Worm (Caenorhabditis elegans): ENCODE measurements around the gene Y9C9A.13.
A peak's percentile ranks its signal among the peaks of the same experiment; 100 is the strongest.
"Not testable (repeated sequence)": the region's sequence is repeated elsewhere in the genome, so short reads cannot be mapped to it uniquely, and the experiment has no call there.

Y9C9A.13 gene

DNA sequence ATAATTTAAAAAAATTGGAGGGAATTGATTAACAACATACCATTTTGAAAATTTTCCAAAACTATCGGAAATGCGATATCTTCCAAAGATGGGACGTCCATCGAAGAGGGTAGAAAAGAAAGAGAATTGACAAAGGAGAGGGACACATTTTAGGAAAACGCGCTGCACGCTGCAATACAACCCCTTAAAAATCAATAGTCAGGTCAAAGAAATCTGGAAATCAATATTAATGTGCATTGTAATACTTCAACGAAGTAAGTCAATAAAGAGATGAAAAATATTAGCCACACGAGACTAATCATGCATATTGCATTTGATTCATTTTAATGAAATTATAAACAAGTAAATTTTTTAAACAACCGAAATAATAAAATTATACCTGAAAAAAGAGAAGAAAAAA lies at the start of gene Y9C9A.13:
Y9C9A.13 (minus strand) TSS at position 101 of the 400 bp plus-strand sequence.
- TF ChIP-seq flt-1 (GFP tag; IDR thresholded peaks at IDR 0.05) (no peak), cog-1 (tag; optimal IDR thresholded peaks at IDR 0.05) (no peak), klf-2 (GFP tag; conservative IDR thresholded peaks at IDR 0.05) (no peak), T22C8.4 (GFP tag; IDR thresholded peaks at IDR 0.05) (no peak), ztf-29 (GFP tag; IDR thresholded peaks at IDR 0.05) (no peak), ztf-23 (GFP tag; IDR thresholded peaks at IDR 0.05) (no peak), ref-1 (GFP tag; conservative IDR thresholded peaks at IDR 0.05) (no peak), tab-1 (GFP tag; IDR thresholded peaks at IDR 0.05) (no peak), med-1 (GFP tag; optimal IDR thresholded peaks at IDR 0.05; ENCODE audit: insufficient read depth) (no peak)

DNA sequence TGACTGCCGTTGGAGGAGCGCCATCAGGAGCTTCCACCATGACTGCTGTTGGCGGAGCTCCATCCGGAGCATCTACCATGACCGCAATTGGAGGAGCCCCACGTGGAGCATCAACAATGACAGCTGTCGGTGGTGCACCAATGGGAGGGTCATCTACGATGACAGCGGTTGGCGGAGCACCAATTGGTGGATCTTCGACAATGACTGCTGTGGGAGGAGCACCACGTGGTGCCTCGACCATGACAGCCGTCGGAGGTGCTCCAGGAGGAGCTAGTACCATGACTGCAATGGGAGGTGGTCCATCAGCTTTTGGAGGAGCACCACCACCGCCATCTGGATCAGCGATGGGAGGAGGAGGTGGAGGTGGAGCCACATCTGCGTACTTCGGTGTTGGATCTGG lies 47.8 kb upstream of the Y9C9A.13 start, which contains the start of gene T28H11.7:
T28H11.7 (minus strand) TSS at position 101 of the 400 bp plus-strand sequence.
- 0 out of 2 replicates have a peak, but pooled peaks have one; percentile 9 for TF ChIP-seq tab-1 (GFP tag; IDR thresholded peaks at IDR 0.05)

DNA sequence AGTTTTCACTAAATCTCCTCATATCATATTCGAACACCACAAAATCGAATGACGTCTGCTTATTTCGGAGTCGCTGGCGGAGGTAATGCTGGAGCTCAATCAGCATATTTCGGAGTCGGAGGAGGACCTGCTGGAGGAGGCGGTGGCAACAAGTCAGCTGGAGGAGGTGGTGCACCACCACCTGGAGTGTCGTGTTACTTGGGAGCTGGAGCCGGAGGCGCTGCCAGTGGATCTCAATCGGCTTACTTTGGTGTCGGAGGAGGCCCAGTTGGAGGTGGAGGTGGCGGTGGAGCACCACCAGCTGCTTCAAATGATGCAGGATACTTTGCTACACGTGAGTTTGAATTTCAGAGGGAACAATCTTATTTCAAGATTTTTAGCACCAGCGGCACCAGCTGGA lies 47.1 kb upstream of the Y9C9A.13 start, which contains the start of gene ssq-4:
ssq-4 (plus strand) TSS at position 19 of the 400 bp plus-strand sequence.
- not testable (repeated sequence) for TF ChIP-seq tab-1 (GFP tag; IDR thresholded peaks at IDR 0.05); klf-2 (GFP tag; conservative IDR thresholded peaks at IDR 0.05); ref-1 (GFP tag; conservative IDR thresholded peaks at IDR 0.05)

DNA sequence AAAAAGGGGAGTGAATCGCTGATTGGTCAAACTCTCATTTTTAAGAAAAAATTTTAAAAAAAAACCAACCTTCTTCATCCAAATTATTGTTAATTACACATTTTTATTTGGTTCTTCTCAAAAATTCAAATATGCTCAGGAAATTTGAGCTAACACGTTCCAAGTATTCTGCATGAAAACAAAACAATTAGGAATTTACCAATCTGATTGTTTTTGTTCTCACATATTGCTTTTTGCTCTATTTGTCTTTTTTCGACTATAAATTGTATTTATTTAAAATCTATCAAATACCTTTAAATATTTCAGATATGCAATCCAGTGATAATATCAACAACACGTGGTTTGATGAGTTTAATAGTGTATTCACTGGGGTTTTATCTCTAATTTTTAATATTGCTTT lies 42.9 kb upstream of the Y9C9A.13 start, which contains the start of gene srm-1:
srm-1 (plus strand) TSS at position 301 of the 400 bp plus-strand sequence.
- TF ChIP-seq klf-2 (GFP tag; conservative IDR thresholded peaks at IDR 0.05), result no peak
- no peak for TF ChIP-seq flt-1 (GFP tag; IDR thresholded peaks at IDR 0.05)
- no peak for TF ChIP-seq cog-1 (tag; optimal IDR thresholded peaks at IDR 0.05)
- TF ChIP-seq ref-1 (GFP tag; conservative IDR thresholded peaks at IDR 0.05), result no peak
- TF ChIP-seq ztf-29 (GFP tag; IDR thresholded peaks at IDR 0.05), result no peak
- no peak for TF ChIP-seq T22C8.4 (GFP tag; IDR thresholded peaks at IDR 0.05)
- TF ChIP-seq med-1 (GFP tag; optimal IDR thresholded peaks at IDR 0.05; ENCODE audit: insufficient read depth), result no peak
- no peak for TF ChIP-seq ztf-23 (GFP tag; IDR thresholded peaks at IDR 0.05)
- no peak for TF ChIP-seq tab-1 (GFP tag; IDR thresholded peaks at IDR 0.05)

DNA sequence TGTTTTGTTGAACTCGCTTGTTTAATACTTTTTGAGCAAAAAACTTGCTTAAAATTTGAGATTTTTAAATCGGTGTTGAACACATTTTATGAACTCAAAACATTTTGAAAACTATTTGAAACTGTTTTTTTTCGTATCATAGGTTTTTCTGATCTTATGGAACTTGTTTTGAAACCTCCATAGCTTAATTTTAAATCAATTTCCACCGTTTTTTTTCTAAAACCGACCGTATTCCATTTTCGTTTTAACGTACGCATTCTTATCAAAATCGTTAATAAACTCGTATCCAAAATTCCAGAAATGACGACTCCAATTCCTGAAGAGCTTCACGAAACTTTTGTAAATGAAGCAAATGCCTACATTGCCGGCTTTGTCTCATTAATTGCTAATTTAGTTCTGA lies 39.1 kb upstream of the Y9C9A.13 start, which contains the start of gene srm-2:
srm-2 (plus strand) TSS at position 301 of the 400 bp plus-strand sequence.
- TF ChIP-seq med-1 (GFP tag; optimal IDR thresholded peaks at IDR 0.05; ENCODE audit: insufficient read depth) (no peak), T22C8.4 (GFP tag; IDR thresholded peaks at IDR 0.05) (no peak), ref-1 (GFP tag; conservative IDR thresholded peaks at IDR 0.05) (no peak), flt-1 (GFP tag; IDR thresholded peaks at IDR 0.05) (no peak), klf-2 (GFP tag; conservative IDR thresholded peaks at IDR 0.05) (no peak), cog-1 (tag; optimal IDR thresholded peaks at IDR 0.05) (no peak), tab-1 (GFP tag; IDR thresholded peaks at IDR 0.05) (no peak), ztf-23 (GFP tag; IDR thresholded peaks at IDR 0.05) (no peak), ztf-29 (GFP tag; IDR thresholded peaks at IDR 0.05) (no peak)

DNA sequence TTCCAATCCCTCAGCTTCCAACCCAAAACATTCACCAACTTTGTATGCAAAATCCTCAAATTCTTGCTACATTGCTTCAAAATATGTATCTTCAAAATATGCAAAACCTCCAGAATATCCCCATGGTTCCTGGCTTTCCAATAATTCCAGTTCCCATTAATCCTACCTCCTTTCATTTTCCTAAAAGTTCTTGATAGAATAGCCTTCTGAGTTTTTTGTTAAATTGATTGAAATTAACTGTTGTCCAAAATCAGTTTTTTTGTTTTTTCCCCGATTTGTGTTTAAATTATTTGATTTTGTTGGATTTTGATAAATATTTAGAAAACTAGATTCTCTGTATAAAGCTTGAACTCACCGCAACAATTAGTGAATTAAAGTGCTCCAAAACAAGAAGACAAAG lies 35.8 kb upstream of the Y9C9A.13 start:
- TF ChIP-seq cog-1 (tag; optimal IDR thresholded peaks at IDR 0.05) (no peak), T22C8.4 (GFP tag; IDR thresholded peaks at IDR 0.05) (no peak), flt-1 (GFP tag; IDR thresholded peaks at IDR 0.05) (no peak), ref-1 (GFP tag; conservative IDR thresholded peaks at IDR 0.05) (no peak), klf-2 (GFP tag; conservative IDR thresholded peaks at IDR 0.05) (no peak), ztf-29 (GFP tag; IDR thresholded peaks at IDR 0.05) (no peak)

DNA sequence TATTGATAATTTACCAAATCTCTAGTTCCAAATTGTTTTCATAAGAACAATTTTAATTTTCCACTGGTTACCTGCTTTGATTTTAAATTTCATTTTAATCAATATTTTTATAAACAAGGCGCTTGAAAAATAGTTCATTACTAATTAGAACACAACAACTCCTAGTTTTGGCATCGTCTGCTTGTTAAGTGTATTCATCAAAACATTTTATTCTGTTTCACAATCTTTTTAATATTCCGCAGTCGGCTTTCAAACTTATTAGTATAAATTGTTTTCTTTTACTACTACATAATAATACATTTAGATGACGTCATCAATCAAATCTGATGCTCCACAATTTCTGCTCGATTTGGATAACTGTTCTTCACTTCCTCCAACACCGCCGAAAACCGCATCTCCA lies 33.1 kb upstream of the Y9C9A.13 start, which contains the start of gene pes-1:
pes-1 (plus strand) TSS at position 301 of the 400 bp plus-strand sequence.
- TF ChIP-seq ref-1 (GFP tag; conservative IDR thresholded peaks at IDR 0.05) (no peak), ztf-29 (GFP tag; IDR thresholded peaks at IDR 0.05) (no peak), med-1 (GFP tag; optimal IDR thresholded peaks at IDR 0.05; ENCODE audit: insufficient read depth) (no peak), klf-2 (GFP tag; conservative IDR thresholded peaks at IDR 0.05) (no peak), cog-1 (tag; optimal IDR thresholded peaks at IDR 0.05) (no peak), ztf-23 (GFP tag; IDR thresholded peaks at IDR 0.05) (no peak), flt-1 (GFP tag; IDR thresholded peaks at IDR 0.05) (no peak), tab-1 (GFP tag; IDR thresholded peaks at IDR 0.05) (no peak), T22C8.4 (GFP tag; IDR thresholded peaks at IDR 0.05) (no peak)

DNA sequence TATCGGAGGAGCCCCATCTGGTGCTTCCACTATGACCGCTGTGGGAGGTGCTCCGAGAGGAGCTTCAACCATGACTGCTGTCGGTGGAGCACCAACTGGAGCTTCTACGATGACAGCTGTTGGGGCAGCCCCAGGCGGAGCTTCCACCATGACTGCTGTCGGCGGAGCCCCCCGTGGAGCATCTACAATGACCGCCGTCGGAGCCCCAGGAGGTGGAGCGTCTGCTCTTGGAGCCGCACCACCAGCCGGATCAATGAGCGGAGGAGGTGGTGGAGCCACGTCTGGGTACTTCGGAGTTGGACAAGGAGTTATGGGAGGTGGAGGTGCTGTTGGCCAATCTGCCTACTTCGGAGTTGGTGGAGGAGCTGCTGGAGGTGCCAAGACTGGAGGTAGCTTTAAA lies 27.6 kb upstream of the Y9C9A.13 start:
- TF ChIP-seq tab-1 (GFP tag; IDR thresholded peaks at IDR 0.05) (no peak), med-1 (GFP tag; optimal IDR thresholded peaks at IDR 0.05; ENCODE audit: insufficient read depth) (no peak), ztf-23 (GFP tag; IDR thresholded peaks at IDR 0.05) (no peak), cog-1 (tag; optimal IDR thresholded peaks at IDR 0.05) (no peak), T22C8.4 (GFP tag; IDR thresholded peaks at IDR 0.05) (no peak), ref-1 (GFP tag; conservative IDR thresholded peaks at IDR 0.05) (no peak), klf-2 (GFP tag; conservative IDR thresholded peaks at IDR 0.05) (no peak), flt-1 (GFP tag; IDR thresholded peaks at IDR 0.05) (no peak), ztf-29 (GFP tag; IDR thresholded peaks at IDR 0.05) (no peak)

DNA sequence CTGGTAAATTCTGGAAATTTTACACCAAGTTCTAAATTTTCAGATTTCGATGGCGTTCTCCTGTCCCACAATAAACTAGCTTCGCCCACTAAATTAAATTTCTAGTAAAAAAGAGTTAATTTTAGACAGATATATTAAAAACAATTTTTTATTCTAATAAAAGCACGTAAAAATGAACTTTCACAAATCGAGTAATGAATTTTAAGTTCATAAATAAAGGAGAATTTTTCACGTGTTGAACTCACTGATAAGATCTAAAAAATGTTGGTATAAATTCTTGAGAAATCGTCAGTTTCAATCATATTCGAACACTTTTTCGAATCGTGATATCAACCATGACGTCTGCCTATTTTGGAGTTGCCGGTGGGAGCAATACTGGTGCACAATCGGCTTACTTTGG lies 26.5 kb upstream of the Y9C9A.13 start, which contains the start of gene ssq-2:
ssq-2 (plus strand) TSS at position 301 of the 400 bp plus-strand sequence.
- no peak for TF ChIP-seq tab-1 (GFP tag; IDR thresholded peaks at IDR 0.05)

DNA sequence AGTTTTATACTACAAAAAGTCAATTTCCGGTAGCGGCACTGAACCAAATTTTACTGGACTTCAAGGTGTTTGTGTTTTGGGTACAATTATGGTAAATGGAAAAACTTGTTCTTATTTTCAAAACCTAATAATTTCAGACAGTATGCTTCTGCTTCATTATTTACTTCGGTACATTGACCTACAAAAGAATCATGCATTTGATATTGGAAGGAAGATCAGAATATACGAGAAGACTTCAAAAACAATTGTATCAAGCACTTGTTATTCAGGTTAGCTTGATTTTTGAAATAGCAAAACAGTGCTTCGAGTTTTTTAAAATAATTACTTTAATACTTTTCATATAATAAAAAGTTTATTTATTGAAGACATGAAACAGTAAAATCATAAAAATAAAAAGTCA lies 23.8 kb upstream of the Y9C9A.13 start:
- TF ChIP-seq tab-1 (GFP tag; IDR thresholded peaks at IDR 0.05) (no peak), cog-1 (tag; optimal IDR thresholded peaks at IDR 0.05) (no peak), ztf-23 (GFP tag; IDR thresholded peaks at IDR 0.05) (no peak), ref-1 (GFP tag; conservative IDR thresholded peaks at IDR 0.05) (no peak), flt-1 (GFP tag; IDR thresholded peaks at IDR 0.05) (no peak)

DNA sequence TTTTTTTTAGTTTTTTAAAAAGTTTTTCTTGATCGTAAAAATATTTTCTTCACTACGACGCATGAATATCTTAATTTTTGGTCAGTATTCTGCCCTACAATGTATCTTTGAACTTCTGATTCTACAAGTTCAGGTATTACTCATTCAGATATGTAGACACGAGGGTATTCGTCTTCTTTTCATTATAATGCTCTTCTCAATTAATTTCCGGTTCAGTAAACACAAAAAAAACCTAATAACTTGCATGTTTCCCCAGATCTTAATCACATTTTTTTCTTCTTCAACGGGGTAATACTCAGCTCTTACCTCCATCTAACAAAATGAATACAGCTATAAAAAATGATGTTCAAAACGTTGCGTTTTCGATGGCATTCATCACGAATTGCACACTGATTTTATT lies 22.8 kb upstream of the Y9C9A.13 start, which contains the start of gene str-162:
str-162 (plus strand) TSS at position 301 of the 400 bp plus-strand sequence.
- TF ChIP-seq ref-1 (GFP tag; conservative IDR thresholded peaks at IDR 0.05) (no peak), tab-1 (GFP tag; IDR thresholded peaks at IDR 0.05) (no peak), T22C8.4 (GFP tag; IDR thresholded peaks at IDR 0.05) (no peak), flt-1 (GFP tag; IDR thresholded peaks at IDR 0.05) (no peak), med-1 (GFP tag; optimal IDR thresholded peaks at IDR 0.05; ENCODE audit: insufficient read depth) (no peak), klf-2 (GFP tag; conservative IDR thresholded peaks at IDR 0.05) (no peak), ztf-29 (GFP tag; IDR thresholded peaks at IDR 0.05) (no peak), cog-1 (tag; optimal IDR thresholded peaks at IDR 0.05) (no peak), ztf-23 (GFP tag; IDR thresholded peaks at IDR 0.05) (no peak)
